Worm (Caenorhabditis elegans): ENCODE data around the gene F07C3.2.

DNA sequence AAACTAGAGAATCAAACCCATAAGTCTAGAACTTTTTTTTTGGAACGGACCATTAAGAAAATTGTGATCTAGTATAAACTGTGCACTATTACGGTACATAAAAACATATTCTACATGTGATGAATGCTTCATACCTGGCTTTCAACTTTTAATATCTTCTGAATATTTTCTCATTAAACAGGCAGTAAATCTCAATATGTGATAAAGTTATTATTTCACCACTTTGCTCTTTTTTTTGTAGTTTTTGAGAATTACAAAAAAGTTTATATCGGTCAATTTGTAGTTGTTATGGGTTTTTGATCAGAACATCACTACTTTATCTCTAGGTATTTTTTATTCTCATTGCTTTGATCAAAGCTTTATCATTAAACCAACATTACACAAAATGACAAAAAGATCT, 1.5 kb upstream of the F07C3.2 start:
- no peak for TF ChIP-seq ama-1 (optimal IDR thresholded peaks at IDR 0.05)
- TF ChIP-seq pes-1 (GFP tag; IDR thresholded peaks at IDR 0.05): no peak
- TF ChIP-seq ceh-36 (tag; optimal IDR thresholded peaks at IDR 0.05): no peak
- no peak for TF ChIP-seq tbx-37 (GFP tag; conservative IDR thresholded peaks at IDR 0.05)
- TF ChIP-seq hmg-4 (GFP tag; optimal IDR thresholded peaks at IDR 0.05): no peak
- TF ChIP-seq tra-4 (tag; optimal IDR thresholded peaks at IDR 0.05): no peak
- no peak for TF ChIP-seq ceh-13 (GFP tag; optimal IDR thresholded peaks at IDR 0.05)
- TF ChIP-seq flt-1 (GFP tag; IDR thresholded peaks at IDR 0.05): no peak
- TF ChIP-seq aly-1 (tag; optimal IDR thresholded peaks at IDR 0.05): no peak
- TF ChIP-seq B0310.2 (tag; optimal IDR thresholded peaks at IDR 0.05): no peak
- TF ChIP-seq F13C5.2 (tag; optimal IDR thresholded peaks at IDR 0.05): no peak
- TF ChIP-seq ets-7 (tag; optimal IDR thresholded peaks at IDR 0.05): no peak
